Worm (Caenorhabditis elegans) whole organism, young adult: Measurements from ENCODE around the gene Y41C4A.8.

Source experiments
- B0019.2 ChIP-seq: fragments of 200-800 bp; sonication (Bioruptor generic); conservative IDR thresholded peaks from 2 replicates; pipeline ENCODE4 v1.3.6; 2022; ENCODE audit warnings: missing genetic modification reagents, missing genetic modification characterization, missing compliant biosample characterization
- B0035.1 ChIP-seq: sonication (generic microtip); optimal IDR thresholded peaks from 2 replicates; lab custom pipeline; 2016; ENCODE audit warnings: missing genetic modification characterization, mild to moderate bottlenecking, missing compliant biosample characterization, missing genotype, missing genetic modification reagents
- D2030.7 ChIP-seq: fragments of 200-800 bp; sonication (Bioruptor generic); IDR thresholded peaks from 2 replicates; pipeline ENCODE4 v1.3.6; 2022; ENCODE audit warnings: missing genetic modification reagents, missing genetic modification characterization, missing compliant biosample characterization
- F10E7.11 ChIP-seq: sonication (generic microtip); optimal IDR thresholded peaks from 2 replicates; lab custom pipeline; 2017; ENCODE audit warnings: mild to moderate bottlenecking, missing genetic modification characterization, moderate library complexity, missing compliant biosample characterization
- F23B12.7 ChIP-seq: sonication (generic microtip); optimal IDR thresholded peaks from 2 replicates; lab custom pipeline; 2017; ENCODE audit warnings: missing genetic modification characterization, mild to moderate bottlenecking, missing compliant biosample characterization, antibody characterized with exemption, moderate library complexity; ENCODE audit not compliant: insufficient read depth
- F37B4.10 ChIP-seq: fragments of 200-800 bp; sonication (Bioruptor generic); IDR thresholded peaks from 2 replicates; pipeline ENCODE4 v1.3.6; 2022; ENCODE audit warnings: missing genetic modification characterization, missing compliant biosample characterization
- F39B2.1 ChIP-seq: fragments of 200-800 bp; sonication (Bioruptor generic); IDR thresholded peaks from 2 replicates; pipeline ENCODE4 v1.3.6; 2022; ENCODE audit warnings: missing genetic modification reagents, missing genetic modification characterization, missing compliant biosample characterization
- F52B5.7 ChIP-seq: sonication (generic microtip); optimal IDR thresholded peaks from 2 replicates; lab custom pipeline; 2016; ENCODE audit warnings: mild to moderate bottlenecking, missing genetic modification characterization, missing compliant biosample characterization
- F57C9.4 ChIP-seq: sonication (generic microtip); optimal IDR thresholded peaks from 2 replicates; lab custom pipeline; 2017; ENCODE audit warnings: mild to moderate bottlenecking, missing genetic modification characterization, missing compliant biosample characterization
- Y53F4B.3 ChIP-seq: fragments of 200-800 bp; sonication (Bioruptor generic); IDR thresholded peaks from 2 replicates; pipeline ENCODE4 v1.3.6; 2022; ENCODE audit warnings: missing genetic modification reagents, missing genetic modification characterization, missing compliant biosample characterization
- Y53G8AR.9 ChIP-seq: fragments of 200-800 bp; sonication (Bioruptor generic); conservative IDR thresholded peaks from 2 replicates; pipeline ENCODE4 v1.3.6; 2022; ENCODE audit warnings: missing genetic modification reagents, missing genetic modification characterization, missing compliant biosample characterization
- Y67H2A.10 ChIP-seq: fragments of 200-800 bp; sonication (Bioruptor generic); conservative IDR thresholded peaks from 2 replicates; pipeline ENCODE4 v1.3.6; 2022; ENCODE audit warnings: missing genetic modification reagents, missing genetic modification characterization, missing compliant biosample characterization
- Y79H2A.3 ChIP-seq: fragments of 200-800 bp; sonication (Bioruptor generic); conservative IDR thresholded peaks from 2 replicates; pipeline ENCODE4 v1.3.6; 2022; ENCODE audit warnings: missing genetic modification reagents, missing genetic modification characterization, missing compliant biosample characterization
- atf-7 ChIP-seq: sonication (generic microtip); optimal IDR thresholded peaks from 2 replicates; lab custom pipeline; 2017; ENCODE audit warnings: mild to moderate bottlenecking, missing genetic modification characterization, missing compliant biosample characterization
- attf-3 ChIP-seq: fragments of 200-800 bp; sonication (Bioruptor generic); conservative IDR thresholded peaks from 2 replicates; pipeline ENCODE4 v1.3.6; 2022; ENCODE audit warnings: missing genetic modification reagents, missing genetic modification characterization, missing compliant biosample characterization
- attf-5 ChIP-seq: fragments of 200-800 bp; sonication (Bioruptor generic); optimal IDR thresholded peaks from 2 replicates; lab custom pipeline; 2018; ENCODE audit warnings: mild to moderate bottlenecking, missing genetic modification characterization, missing compliant biosample characterization
- attf-6 ChIP-seq: fragments of 200-800 bp; sonication (Bioruptor generic); IDR thresholded peaks from 2 replicates; pipeline ENCODE4 v1.3.6; 2022; ENCODE audit warnings: missing genetic modification reagents, missing genetic modification characterization, missing compliant biosample characterization
- bed-1 ChIP-seq: fragments of 200-800 bp; sonication (Bioruptor generic); IDR thresholded peaks from 2 replicates; pipeline ENCODE4 v1.3.6; 2022; ENCODE audit warnings: missing genetic modification reagents, missing genetic modification characterization, missing compliant biosample characterization
- bed-2 ChIP-seq: fragments of 200-800 bp; sonication (Bioruptor generic); IDR thresholded peaks from 2 replicates; pipeline ENCODE4 v1.3.6; 2022; ENCODE audit warnings: missing genetic modification reagents, missing genetic modification characterization, missing compliant biosample characterization
- ccch-3 ChIP-seq: fragments of 200-800 bp; sonication (Bioruptor generic); optimal IDR thresholded peaks from 2 replicates; lab custom pipeline; 2018; ENCODE audit warnings: mild to moderate bottlenecking, missing genetic modification characterization, missing compliant biosample characterization
- ceh-27 ChIP-seq: fragments of 200-800 bp; sonication (Bioruptor generic); optimal IDR thresholded peaks from 2 replicates; lab custom pipeline; 2018; ENCODE audit warnings: mild to moderate bottlenecking, missing genetic modification characterization, moderate library complexity, missing compliant biosample characterization
- ceh-40 ChIP-seq: fragments of 200-800 bp; sonication (Bioruptor generic); IDR thresholded peaks from 2 replicates; pipeline ENCODE4 v1.3.6; 2022; ENCODE audit warnings: missing genetic modification characterization, missing compliant biosample characterization
- ceh-58 ChIP-seq: fragments of 200-800 bp; sonication (Bioruptor generic); IDR thresholded peaks from 2 replicates; pipeline ENCODE4 v1.3.6; 2022; ENCODE audit warnings: missing genetic modification characterization, missing compliant biosample characterization
- ceh-91 ChIP-seq: fragments of 200-800 bp; sonication (Bioruptor generic); IDR thresholded peaks from 2 replicates; pipeline ENCODE4 v1.3.6; 2022; ENCODE audit warnings: missing genetic modification reagents, missing genetic modification characterization, missing compliant biosample characterization
- efl-1 ChIP-seq: fragments of 150-350 bp; optimal IDR thresholded peaks from 2 replicates; lab custom pipeline; 2014; ENCODE audit warnings: missing biosample characterization, missing genetic modification reagents, missing genetic modification characterization
- fkh-3 ChIP-seq: sonication (generic microtip); optimal IDR thresholded peaks from 2 replicates; lab custom pipeline; 2016; ENCODE audit warnings: mild to moderate bottlenecking, missing genetic modification characterization, missing compliant biosample characterization
- hlh-12 ChIP-seq: sonication (generic microtip); optimal IDR thresholded peaks from 2 replicates; lab custom pipeline; 2016; ENCODE audit warnings: missing genetic modification characterization, missing compliant biosample characterization
- hrde-1 ChIP-seq: sonication (generic microtip); optimal IDR thresholded peaks from 2 replicates; lab custom pipeline; 2016; ENCODE audit warnings: missing genetic modification characterization, mild to moderate bottlenecking, missing compliant biosample characterization, moderate library complexity, missing genotype, missing genetic modification reagents, borderline replicate concordance
- hsf-1 ChIP-seq: fragments of 200-800 bp; sonication (Bioruptor generic); IDR thresholded peaks from 2 replicates; pipeline ENCODE4 v1.3.6; 2022; ENCODE audit warnings: missing genetic modification reagents, missing genetic modification characterization, missing compliant biosample characterization
- lin-26 ChIP-seq: fragments of 200-800 bp; sonication (Bioruptor generic); IDR thresholded peaks from 2 replicates; pipeline ENCODE4 v1.3.6; 2022; ENCODE audit warnings: missing genetic modification reagents, missing genetic modification characterization, missing compliant biosample characterization
- lsl-1 ChIP-seq: fragments of 200-800 bp; sonication (Bioruptor generic); optimal IDR thresholded peaks from 2 replicates; lab custom pipeline; 2018; ENCODE audit warnings: mild to moderate bottlenecking, missing genetic modification characterization, moderate library complexity, missing compliant biosample characterization
- lsy-27 ChIP-seq: sonication (generic microtip); optimal IDR thresholded peaks from 2 replicates; lab custom pipeline; 2017; ENCODE audit warnings: missing genetic modification characterization, mild to moderate bottlenecking, missing compliant biosample characterization, antibody characterized with exemption, missing genotype, borderline replicate concordance; ENCODE audit not compliant: insufficient read depth
- madf-3 ChIP-seq: fragments of 200-800 bp; sonication (Bioruptor generic); IDR thresholded peaks from 2 replicates; pipeline ENCODE4 v1.3.6; 2022; ENCODE audit warnings: missing genetic modification reagents, missing genetic modification characterization, missing compliant biosample characterization
- madf-6 ChIP-seq: fragments of 200-800 bp; sonication (Bioruptor generic); IDR thresholded peaks from 2 replicates; pipeline ENCODE4 v1.3.6; 2022; ENCODE audit warnings: missing genetic modification reagents, missing genetic modification characterization, missing compliant biosample characterization
- nfya-1 ChIP-seq: sonication (generic microtip); optimal IDR thresholded peaks from 2 replicates; lab custom pipeline; 2017; ENCODE audit warnings: antibody characterized with exemption, missing compliant biosample characterization, missing genetic modification characterization, borderline replicate concordance; ENCODE audit not compliant: insufficient read depth
- nfya-2 ChIP-seq: fragments of 200-800 bp; sonication (Bioruptor generic); IDR thresholded peaks from 2 replicates; pipeline ENCODE4 v1.3.6; 2022; ENCODE audit warnings: missing genetic modification reagents, missing genetic modification characterization, missing compliant biosample characterization
- nhr-120 ChIP-seq: fragments of 200-800 bp; sonication (Bioruptor generic); IDR thresholded peaks from 2 replicates; pipeline ENCODE4 v1.3.6; 2022; ENCODE audit warnings: missing genetic modification characterization, missing compliant biosample characterization
- nhr-179 ChIP-seq: sonication (generic microtip); optimal IDR thresholded peaks from 2 replicates; lab custom pipeline; 2016; ENCODE audit warnings: mild to moderate bottlenecking, missing genetic modification characterization, missing compliant biosample characterization
- nhr-27 ChIP-seq: fragments of 200-800 bp; sonication (Bioruptor generic); optimal IDR thresholded peaks from 2 replicates; lab custom pipeline; 2018; ENCODE audit warnings: mild to moderate bottlenecking, missing genetic modification characterization, moderate library complexity, missing compliant biosample characterization
- nhr-80 ChIP-seq: sonication (generic microtip); optimal IDR thresholded peaks from 2 replicates; lab custom pipeline; 2016; ENCODE audit warnings: missing genetic modification characterization, missing compliant biosample characterization
- pbrm-1 ChIP-seq: fragments of 200-800 bp; sonication (Bioruptor generic); IDR thresholded peaks from 2 replicates; pipeline ENCODE4 v1.3.6; 2022; ENCODE audit warnings: missing genetic modification reagents, missing genetic modification characterization, missing compliant biosample characterization
- pha-4 ChIP-seq: fragments of 150-350 bp; sonication (generic microtip); optimal IDR thresholded peaks from 2 replicates; lab custom pipeline; 2014; ENCODE audit warnings: missing biosample characterization, missing genetic modification reagents, missing genetic modification characterization
- rcor-1 ChIP-seq: fragments of 200-800 bp; sonication (Bioruptor generic); IDR thresholded peaks from 2 replicates; pipeline ENCODE4 v1.3.6; 2022; ENCODE audit warnings: missing genetic modification reagents, missing genetic modification characterization, missing compliant biosample characterization
- sdz-38 ChIP-seq: sonication (generic microtip); optimal IDR thresholded peaks from 2 replicates; lab custom pipeline; 2016; ENCODE audit warnings: missing genotype, missing genetic modification characterization, missing compliant biosample characterization
- somi-1 ChIP-seq: fragments of 200-800 bp; sonication (Bioruptor generic); optimal IDR thresholded peaks from 2 replicates; lab custom pipeline; 2018; ENCODE audit warnings: mild to moderate bottlenecking, missing genetic modification characterization, missing compliant biosample characterization
- tbx-9 ChIP-seq: sonication (generic microtip); optimal IDR thresholded peaks from 2 replicates; lab custom pipeline; 2016; ENCODE audit warnings: borderline replicate concordance, missing genetic modification characterization, inconsistent platforms, missing compliant biosample characterization
- unc-62 ChIP-seq: fragments of 150-350 bp; optimal IDR thresholded peaks from 2 replicates; lab custom pipeline; 2014; ENCODE audit warnings: missing biosample characterization, missing genetic modification reagents, missing genetic modification characterization
- zfh-2 ChIP-seq: fragments of 200-800 bp; sonication (Bioruptor generic); conservative IDR thresholded peaks from 2 replicates; pipeline ENCODE4 v1.3.6; 2022; ENCODE audit warnings: missing genetic modification reagents, missing genetic modification characterization, missing compliant biosample characterization
- ztf-18 ChIP-seq: sonication (generic microtip); optimal IDR thresholded peaks from 2 replicates; lab custom pipeline; 2016; ENCODE audit warnings: missing genotype, mild to moderate bottlenecking, missing genetic modification characterization, missing compliant biosample characterization
- ztf-26 ChIP-seq: sonication (generic microtip); optimal IDR thresholded peaks from 2 replicates; lab custom pipeline; 2017; ENCODE audit warnings: missing genetic modification characterization, missing compliant biosample characterization

Gene Y41C4A.8

DNA sequence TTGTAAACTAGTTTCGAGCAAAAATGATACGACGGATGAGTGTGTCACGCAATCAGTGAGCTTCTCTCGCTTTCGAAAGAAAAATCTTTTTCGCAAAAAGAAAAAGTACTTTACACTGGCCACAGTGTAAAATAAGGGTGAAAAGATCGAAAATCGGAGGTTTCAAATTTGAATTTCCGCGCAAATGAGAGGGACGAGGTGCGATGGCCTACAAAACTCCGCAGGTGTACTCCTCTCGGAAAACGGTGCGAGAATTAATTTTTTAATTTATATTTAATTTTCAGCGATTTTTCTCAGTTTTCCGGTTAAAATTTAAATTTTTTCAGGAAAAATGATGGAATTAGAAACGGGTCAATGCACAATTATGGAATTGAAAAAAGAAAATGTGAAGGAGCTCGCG is 38.1 kb upstream of the Y41C4A.8 start, which contains the start of gene mrt-2 (continued):
- no peak for TF ChIP-seq ccch-3 (GFP tag; lab: Kevin White, UChicago)
- TF ChIP-seq madf-6 (GFP tag; lab: Robert Waterston, UW), result peak; percentile 67
- no peak for TF ChIP-seq somi-1 (GFP tag; lab: Kevin White, UChicago)
- no peak for TF ChIP-seq tbx-9 (tag; lab: Kevin White, UChicago)
- TF ChIP-seq Y53G8AR.9, result no peak
- no peak; the same call in 1 of the 2 replicates for TF ChIP-seq Y67H2A.10 (GFP tag; lab: Robert Waterston, UW)
- no peak for TF ChIP-seq bed-1 (GFP tag; lab: Robert Waterston, UW)
- 0 out of 2 replicates have a peak, but pooled peaks have one; percentile 46 for TF ChIP-seq bed-2 (GFP tag; lab: Robert Waterston, UW)
- TF ChIP-seq hlh-12 (tag; lab: Kevin White, UChicago), result no peak
- no peak for TF ChIP-seq ztf-26 (tag; lab: Kevin White, UChicago)
- no peak for TF ChIP-seq F37B4.10
- no peak for TF ChIP-seq hsf-1 (GFP tag; lab: Robert Waterston, UW)
- TF ChIP-seq lsl-1 (GFP tag; lab: Kevin White, UChicago), result peak; percentile 12
- TF ChIP-seq attf-3 (GFP tag; lab: Robert Waterston, UW), result no peak
- no peak for TF ChIP-seq F57C9.4 (tag; lab: Kevin White, UChicago)
- no peak for TF ChIP-seq hrde-1
- no peak for TF ChIP-seq nhr-27 (tag; lab: Kevin White, UChicago)
- no peak for TF ChIP-seq attf-6
- TF ChIP-seq ztf-18, result no peak
- no peak for TF ChIP-seq nhr-120 (GFP tag; lab: Robert Waterston, UW)
- TF ChIP-seq ceh-40 (GFP tag; lab: Robert Waterston, UW), result no peak
- no peak for TF ChIP-seq F10E7.11 (tag; lab: Kevin White, UChicago)
- no peak for TF ChIP-seq B0035.1 (tag; lab: Kevin White, UChicago)
- TF ChIP-seq pha-4 (tag; lab: Kevin White, UChicago), result no peak
- TF ChIP-seq B0019.2 (GFP tag; lab: Robert Waterston, UW), result no peak
- TF ChIP-seq ceh-27, result peak; percentile 73
- TF ChIP-seq Y53F4B.3, result no peak
- no peak for TF ChIP-seq ceh-58 (GFP tag; lab: Robert Waterston, UW)
- no peak for TF ChIP-seq nfya-1 (tag; lab: Kevin White, UChicago)
- TF ChIP-seq lsy-27 (tag; lab: Kevin White, UChicago), result no peak
- no peak for TF ChIP-seq Y79H2A.3 (GFP tag; lab: Robert Waterston, UW)
- no peak for TF ChIP-seq zfh-2
- 0 out of 2 replicates have a peak, but pooled peaks have one; percentile 39 for TF ChIP-seq madf-3 (GFP tag; lab: Robert Waterston, UW)
- no peak for TF ChIP-seq unc-62 (GFP tag; lab: Kevin White, UChicago)
- TF ChIP-seq fkh-3 (tag; lab: Kevin White, UChicago), result no peak
- no peak for TF ChIP-seq nhr-179
- peak; percentile 38 for TF ChIP-seq D2030.7 (GFP tag; lab: Robert Waterston, UW)
- TF ChIP-seq lin-26, result no peak
- TF ChIP-seq nhr-80 (tag; lab: Kevin White, UChicago), result no peak
- TF ChIP-seq ceh-91 (GFP tag; lab: Robert Waterston, UW), result no peak
- TF ChIP-seq atf-7 (tag; lab: Kevin White, UChicago), result no peak
- no peak for TF ChIP-seq pbrm-1 (GFP tag; lab: Robert Waterston, UW)
- TF ChIP-seq F39B2.1 (GFP tag; lab: Robert Waterston, UW), result no peak
- no peak for TF ChIP-seq F23B12.7 (tag; lab: Kevin White, UChicago)
- no peak for TF ChIP-seq F52B5.7 (tag; lab: Kevin White, UChicago)
- peak; percentile 56 for TF ChIP-seq efl-1 (GFP tag; lab: Kevin White, UChicago)
- TF ChIP-seq nfya-2, result no peak
- peak; percentile 16 for TF ChIP-seq attf-5 (GFP tag; lab: Kevin White, UChicago)
- TF ChIP-seq sdz-38 (tag; lab: Kevin White, UChicago), result no peak
- peak; percentile 76 for TF ChIP-seq rcor-1 (GFP tag; lab: Robert Waterston, UW)
